Worm (Caenorhabditis elegans): ENCODE measurements around the gene R31.2.

Gene R31.2

ce11 chrV:11896322-11896898 is 21.0 kb upstream of the R31.2 start:
- TF ChIP-seq nhr-77 (tag; optimal IDR thresholded peaks at IDR 0.05) (no peak), nhr-129 (tag; optimal IDR thresholded peaks at IDR 0.05) (peak; percentile 53), fos-1 (tag; optimal IDR thresholded peaks at IDR 0.05) (peak; percentile 44), nhr-25 (tag; optimal IDR thresholded peaks at IDR 0.05) (peak; percentile 55), gmeb-1 (tag; optimal IDR thresholded peaks at IDR 0.05) (peak; percentile 54), aly-2 (tag; optimal IDR thresholded peaks at IDR 0.05) (no peak), lsy-2 (tag; optimal IDR thresholded peaks at IDR 0.05) (peak in 1 of 2 experiments; percentile 25), mbf-1 (tag; optimal IDR thresholded peaks at IDR 0.05) (no peak), C34F6.9 (tag; optimal IDR thresholded peaks at IDR 0.05) (peak; percentile 5), sma-9 (GFP tag; optimal IDR thresholded peaks at IDR 0.05) (peak; percentile 12), sma-9 (tag; optimal IDR thresholded peaks at IDR 0.05) (no peak), crh-2 (tag; optimal IDR thresholded peaks at IDR 0.05) (peak; percentile 39)

ce11 chrV:11897604-11898003 is 19.8 kb upstream of the R31.2 start:
- TF ChIP-seq ceh-16 (tag; optimal IDR thresholded peaks at IDR 0.05) (no peak), skn-1 (tag; optimal IDR thresholded peaks at IDR 0.05) (no peak), nhr-25 (tag; optimal IDR thresholded peaks at IDR 0.05) (no peak), nhr-129 (tag; optimal IDR thresholded peaks at IDR 0.05) (no peak), nhr-77 (tag; optimal IDR thresholded peaks at IDR 0.05) (no peak), fos-1 (tag; optimal IDR thresholded peaks at IDR 0.05) (no peak), crh-2 (tag; optimal IDR thresholded peaks at IDR 0.05) (no peak), nhr-23 (tag; optimal IDR thresholded peaks at IDR 0.05) (no peak), sma-9 (GFP tag; optimal IDR thresholded peaks at IDR 0.05) (no peak), sma-9 (tag; optimal IDR thresholded peaks at IDR 0.05) (no peak), elt-1 (tag; optimal IDR thresholded peaks at IDR 0.05) (no peak)

DNA sequence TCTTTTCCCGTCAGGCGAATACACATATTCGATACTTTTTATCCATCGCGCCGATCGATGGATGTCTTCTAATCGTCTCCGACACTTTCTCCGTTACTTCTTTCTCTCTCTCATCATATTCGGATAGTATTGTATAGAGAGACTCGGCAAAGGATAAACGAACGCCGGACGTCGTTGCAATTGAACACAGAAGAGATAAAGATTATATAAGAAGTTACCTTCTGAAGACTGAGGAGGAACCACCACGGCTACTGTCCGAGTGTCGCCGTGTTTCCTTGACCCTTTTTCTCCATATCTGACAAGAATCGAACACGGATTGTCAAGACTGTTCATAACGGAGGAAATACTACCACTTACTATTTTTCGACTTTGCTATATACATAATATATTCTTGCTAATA is 18.2 kb upstream of the R31.2 start, which contains the start of gene sma-1:
Gene sma-1 (plus strand): TSS at position 301 of the 400 bp plus-strand sequence.
- TF ChIP-seq sma-3 (GFP tag; optimal IDR thresholded peaks at IDR 0.05) = no peak
- no peak for TF ChIP-seq mab-5 (tag; optimal IDR thresholded peaks at IDR 0.05)
- no peak for TF ChIP-seq nhr-11 (tag; optimal IDR thresholded peaks at IDR 0.05)
- no peak for TF ChIP-seq aly-2 (tag; optimal IDR thresholded peaks at IDR 0.05)
- TF ChIP-seq fos-1 (tag; optimal IDR thresholded peaks at IDR 0.05) = no peak
- no peak for TF ChIP-seq alr-1 (tag; optimal IDR thresholded peaks at IDR 0.05)
- no peak for TF ChIP-seq elt-1 (tag; optimal IDR thresholded peaks at IDR 0.05)
- TF ChIP-seq unc-55 (GFP tag; optimal IDR thresholded peaks at IDR 0.05) = no peak
- TF ChIP-seq nhr-12 (tag; optimal IDR thresholded peaks at IDR 0.05) = no peak
- TF ChIP-seq elt-3 (tag; optimal IDR thresholded peaks at IDR 0.05) = no peak
- no peak for TF ChIP-seq R02D3.7 (tag; optimal IDR thresholded peaks at IDR 0.05)
- TF ChIP-seq blmp-1 (tag; optimal IDR thresholded peaks at IDR 0.05; ENCODE audit: insufficient read depth) = no peak
- no peak for TF ChIP-seq lsy-2 (tag; optimal IDR thresholded peaks at IDR 0.05)
- no peak for TF ChIP-seq C34F6.9 (tag; optimal IDR thresholded peaks at IDR 0.05)
- TF ChIP-seq crh-2 (tag; optimal IDR thresholded peaks at IDR 0.05) = no peak
- no peak for TF ChIP-seq mbf-1 (tag; optimal IDR thresholded peaks at IDR 0.05)
- TF ChIP-seq ama-1 (optimal IDR thresholded peaks at IDR 0.05) = no peak
- no peak for TF ChIP-seq nhr-6 (tag; optimal IDR thresholded peaks at IDR 0.05)
- TF ChIP-seq ceh-16 (tag; optimal IDR thresholded peaks at IDR 0.05) = no peak

ce11 chrV:11900127-11900526 is 17.2 kb upstream of the R31.2 start:
- TF ChIP-seq nhr-25 (tag; optimal IDR thresholded peaks at IDR 0.05) (no peak), fos-1 (tag; optimal IDR thresholded peaks at IDR 0.05) (peak; percentile 78), unc-55 (GFP tag; optimal IDR thresholded peaks at IDR 0.05) (no peak), alr-1 (tag; optimal IDR thresholded peaks at IDR 0.05) (no peak), nhr-129 (tag; optimal IDR thresholded peaks at IDR 0.05) (no peak), sma-9 (GFP tag; optimal IDR thresholded peaks at IDR 0.05) (peak; percentile 61), sma-9 (tag; optimal IDR thresholded peaks at IDR 0.05) (no peak)

ce11 chrV:11901260-11901659 is 16.1 kb upstream of the R31.2 start:
- TF ChIP-seq unc-62 (GFP tag; optimal IDR thresholded peaks at IDR 0.05) (no peak), nhr-12 (tag; optimal IDR thresholded peaks at IDR 0.05) (no peak), ceh-16 (tag; optimal IDR thresholded peaks at IDR 0.05) (no peak), Y55F3AM.14 (GFP tag; optimal IDR thresholded peaks at IDR 0.05) (no peak), sem-4 (tag; optimal IDR thresholded peaks at IDR 0.05) (no peak), ztf-4 (tag; optimal IDR thresholded peaks at IDR 0.05) (no peak), aly-2 (tag; optimal IDR thresholded peaks at IDR 0.05) (no peak), skn-1 (tag; optimal IDR thresholded peaks at IDR 0.05) (no peak), unc-39 (tag; optimal IDR thresholded peaks at IDR 0.05) (no peak), R02D3.7 (tag; optimal IDR thresholded peaks at IDR 0.05) (no peak), F13H6.1 (tag; optimal IDR thresholded peaks at IDR 0.05) (no peak), alr-1 (tag; optimal IDR thresholded peaks at IDR 0.05) (no peak), ztf-1 (GFP tag; conservative IDR thresholded peaks at IDR 0.05) (no peak)
